Worm (Caenorhabditis elegans) whole organism, L3 larva: Measurements from ENCODE around the gene cpr-4.

Source experiments
- daf-12 ChIP-seq: fragments of 150-350 bp; optimal IDR thresholded peaks from 2 replicates; lab custom pipeline; 2014; ENCODE audit warnings: missing biosample characterization, missing genetic modification reagents, missing genetic modification characterization
- egl-5 ChIP-seq: fragments of 150-350 bp; optimal IDR thresholded peaks from 2 replicates; lab custom pipeline; 2017; ENCODE audit warnings: missing biosample characterization, missing genetic modification reagents, missing genetic modification characterization, inconsistent platforms
- hmg-11 ChIP-seq: sonication (generic microtip); optimal IDR thresholded peaks from 2 replicates; lab custom pipeline; 2016; ENCODE audit warnings: missing genetic modification characterization, missing compliant biosample characterization
- nhr-28 ChIP-seq: fragments of 150-350 bp; optimal IDR thresholded peaks from 2 replicates; lab custom pipeline; 2014; ENCODE audit warnings: missing biosample characterization, missing genetic modification characterization
- sea-2 ChIP-seq: fragments of 150-350 bp; sonication (generic microtip); optimal IDR thresholded peaks from 4 replicates; lab custom pipeline; 2014; ENCODE audit warnings: missing biosample characterization, missing genetic modification reagents, missing genetic modification characterization
- snpc-4 ChIP-seq: fragments of 150-350 bp; optimal IDR thresholded peaks from 2 replicates; lab custom pipeline; 2014; ENCODE audit warnings: missing biosample characterization, missing genetic modification characterization
- unc-62 ChIP-seq: fragments of 150-350 bp; sonication (generic microtip); optimal IDR thresholded peaks from 4 replicates; lab custom pipeline; 2014; ENCODE audit warnings: missing biosample characterization, missing genetic modification reagents, missing genetic modification characterization

- no peak for TF ChIP-seq sea-2 (GFP tag; lab: Kevin White, UChicago)
- TF ChIP-seq daf-12 (tag; lab: Kevin White, UChicago) = no peak
- TF ChIP-seq snpc-4 (tag; lab: Kevin White, UChicago) = no peak
- TF ChIP-seq nhr-28 (tag; lab: Kevin White, UChicago) = no peak
- no peak for TF ChIP-seq unc-62 (GFP tag; lab: Kevin White, UChicago)
- TF ChIP-seq hmg-11 (tag; lab: Kevin White, UChicago) = no peak
- no peak for TF ChIP-seq egl-5 (tag; lab: Kevin White, UChicago)
Observed at ce11 chrV:6576567-6576966, 37.9 kb upstream of the cpr-4 start, which contains the start of gene EGAP9.4.
